Fruit fly (Drosophila melanogaster): ENCODE results near the gene CG14325.
A peak's percentile ranks its signal among the peaks of the same experiment; 100 is the strongest.

CG14325 gene

dm6 chr3R:17655040-17655439, 28.1 kb downstream of the CG14325 start (continued):
- TF ChIP-seq Sox100B (GFP tag; optimal IDR thresholded peaks at IDR 0.05) = peak; percentile 30
- TF ChIP-seq CG17802 (tag; optimal IDR thresholded peaks at IDR 0.05) = no peak
- no peak for TF ChIP-seq run (tag; optimal IDR thresholded peaks at IDR 0.05)
- TF ChIP-seq CG32772 (GFP tag; IDR thresholded peaks at IDR 0.05) = no peak
- no peak for TF ChIP-seq lilli (GFP tag; optimal IDR thresholded peaks at IDR 0.05)
- TF ChIP-seq psq (GFP tag; optimal IDR thresholded peaks at IDR 0.05) = no peak
- no peak for TF ChIP-seq unc-4 (GFP tag; IDR thresholded peaks at IDR 0.05; ENCODE audit: partially characterized antibody)
- 0 out of 2 replicates have a peak, but pooled peaks have one; percentile 18 for TF ChIP-seq CG31441 (GFP tag; IDR thresholded peaks at IDR 0.05)
- TF ChIP-seq CG9797 (GFP tag; optimal IDR thresholded peaks at IDR 0.05) = no peak
- TF ChIP-seq CG13123 (GFP tag; optimal IDR thresholded peaks at IDR 0.05) = no peak
- TF ChIP-seq Hmr (GFP tag; optimal IDR thresholded peaks at IDR 0.05) = no peak
- TF ChIP-seq maf-S (GFP tag; optimal IDR thresholded peaks at IDR 0.05) = no peak
- peak; percentile 50 for TF ChIP-seq CG2875 (GFP tag; optimal IDR thresholded peaks at IDR 0.05)
- no peak for TF ChIP-seq CG11247 (GFP tag; IDR thresholded peaks at IDR 0.05)
- no peak for TF ChIP-seq E2f1 (GFP tag; IDR thresholded peaks at IDR 0.05)
- no peak for TF ChIP-seq Xbp1 (GFP tag; optimal IDR thresholded peaks at IDR 0.05)
- no peak for TF ChIP-seq Blimp-1 (GFP tag; optimal IDR thresholded peaks at IDR 0.05)
- no peak for TF ChIP-seq eve (GFP tag; optimal IDR thresholded peaks at IDR 0.05)
- no peak for TF ChIP-seq row (GFP tag; IDR thresholded peaks at IDR 0.05)
- no peak for TF ChIP-seq CG11456 (GFP tag; IDR thresholded peaks at IDR 0.05)
- no peak for TF ChIP-seq tio (GFP tag; optimal IDR thresholded peaks at IDR 0.05)
- no peak for TF ChIP-seq MBD-R2 (GFP tag; IDR thresholded peaks at IDR 0.05)
- TF ChIP-seq cato (GFP tag; optimal IDR thresholded peaks at IDR 0.05; ENCODE audit: borderline replicate concordance) = no peak
- TF ChIP-seq cg (GFP tag; optimal IDR thresholded peaks at IDR 0.05) = peak; percentile 48
- no peak for TF ChIP-seq CG4404 (GFP tag; IDR thresholded peaks at IDR 0.05)
- no peak for TF ChIP-seq CG11695 (GFP tag; IDR thresholded peaks at IDR 0.05)
- TF ChIP-seq bsh (GFP tag; optimal IDR thresholded peaks at IDR 0.05) = peak in 1 of 2 experiments; percentile 46
- no peak for TF ChIP-seq CG10565 (GFP tag; optimal IDR thresholded peaks at IDR 0.05)
- TF ChIP-seq zen (tag; optimal IDR thresholded peaks at IDR 0.05) = peak; percentile 63
- TF ChIP-seq CG8765 (GFP tag; IDR thresholded peaks at IDR 0.05) = no peak
- TF ChIP-seq sens (GFP tag) = peak; percentile 79
- TF ChIP-seq CG1792 (GFP tag; optimal IDR thresholded peaks at IDR 0.05) = no peak
- no peak for TF ChIP-seq CG10654 (GFP tag; optimal IDR thresholded peaks at IDR 0.05)
- TF ChIP-seq CG14050 (GFP tag; IDR thresholded peaks at IDR 0.05) = no peak
- TF ChIP-seq CG10431 (GFP tag; optimal IDR thresholded peaks at IDR 0.05) = peak; percentile 27
- no peak for TF ChIP-seq CG34376 (GFP tag; optimal IDR thresholded peaks at IDR 0.05)
- TF ChIP-seq cad (GFP tag; optimal IDR thresholded peaks at IDR 0.05) = no peak
- TF ChIP-seq CG3838 (GFP tag; optimal IDR thresholded peaks at IDR 0.05) = no peak
- TF ChIP-seq br (optimal IDR thresholded peaks at IDR 0.05) = no peak
- no peak for TF ChIP-seq H15 (GFP tag; IDR thresholded peaks at IDR 0.05)
- TF ChIP-seq aop (GFP tag; IDR thresholded peaks at IDR 0.05) = no peak
- no peak for TF ChIP-seq Fer2 (tag; optimal IDR thresholded peaks at IDR 0.05)
- TF ChIP-seq CG9609 (GFP tag; optimal IDR thresholded peaks at IDR 0.05) = no peak
- TF ChIP-seq dmrt11E (tag; optimal IDR thresholded peaks at IDR 0.05) = peak; percentile 21
- peak; percentile 4 for TF ChIP-seq Fer3 (tag; optimal IDR thresholded peaks at IDR 0.05)
- TF ChIP-seq D (optimal IDR thresholded peaks at IDR 0.05) = no peak
- peak; percentile 3 for TF ChIP-seq D (GFP tag; optimal IDR thresholded peaks at IDR 0.05)
- TF ChIP-seq croc (GFP tag; conservative IDR thresholded peaks at IDR 0.05) = no peak
- no peak for TF ChIP-seq Xrp1 (GFP tag; IDR thresholded peaks at IDR 0.05)
- no peak for TF ChIP-seq CG17829 (tag; optimal IDR thresholded peaks at IDR 0.05)
- no peak for TF ChIP-seq HLH54F (GFP tag; optimal IDR thresholded peaks at IDR 0.05)
- TF ChIP-seq CG3726 (GFP tag; IDR thresholded peaks at IDR 0.05) = no peak
- no peak for TF ChIP-seq CG10366 (GFP tag; IDR thresholded peaks at IDR 0.05)
